Worm (Caenorhabditis elegans) whole organism, early embryonic: ENCODE measurements around the gene F15A4.2.

Source experiments
- B0310.2 ChIP-seq: sonication (generic microtip); optimal IDR thresholded peaks from 2 replicates; lab custom pipeline; 2016; ENCODE audit warnings: mild to moderate bottlenecking, missing genetic modification characterization, missing compliant biosample characterization
- ama-1 ChIP-seq: fragments of 150-350 bp; optimal IDR thresholded peaks from 2 replicates; lab custom pipeline; 2014
- ceh-13 ChIP-seq: fragments of 200-800 bp; sonication (Bioruptor generic); optimal IDR thresholded peaks from 2 replicates; lab custom pipeline; 2018; ENCODE audit warnings: mild to moderate bottlenecking, missing genetic modification characterization, missing compliant biosample characterization
- ceh-36 ChIP-seq: sonication (generic microtip); optimal IDR thresholded peaks from 2 replicates; lab custom pipeline; 2016; ENCODE audit warnings: missing genetic modification characterization, inconsistent platforms, missing compliant biosample characterization
- ets-7 ChIP-seq: sonication (generic microtip); optimal IDR thresholded peaks from 2 replicates; lab custom pipeline; 2016; ENCODE audit warnings: missing genotype, missing genetic modification characterization, missing compliant biosample characterization
- flt-1 ChIP-seq: fragments of 200-800 bp; sonication (Bioruptor generic); IDR thresholded peaks from 2 replicates; pipeline ENCODE4 v1.3.6; 2022; ENCODE audit warnings: missing genetic modification characterization, missing compliant biosample characterization
- hmbx-1 ChIP-seq: sonication (generic microtip); optimal IDR thresholded peaks from 2 replicates; lab custom pipeline; 2016; ENCODE audit warnings: mild to moderate bottlenecking, missing genetic modification characterization, missing compliant biosample characterization
- hnd-1 ChIP-seq: sonication (generic microtip); optimal IDR thresholded peaks from 2 replicates; lab custom pipeline; 2016; ENCODE audit warnings: missing genetic modification characterization, missing compliant biosample characterization
- pes-1 ChIP-seq: fragments of 200-800 bp; sonication (Bioruptor generic); IDR thresholded peaks from 2 replicates; pipeline ENCODE4 v1.3.6; 2022; ENCODE audit warnings: missing genetic modification reagents, missing genetic modification characterization, missing compliant biosample characterization
- scrt-1 ChIP-seq: fragments of 200-800 bp; sonication (Bioruptor generic); IDR thresholded peaks from 2 replicates; pipeline ENCODE4 v1.3.6; 2022; ENCODE audit warnings: missing genetic modification characterization, missing compliant biosample characterization
- sea-1 ChIP-seq: fragments of 200-800 bp; sonication (Bioruptor generic); conservative IDR thresholded peaks from 2 replicates; pipeline ENCODE4 v1.3.6; 2022; ENCODE audit warnings: missing genetic modification characterization, missing compliant biosample characterization
- tbx-11 ChIP-seq: fragments of 200-800 bp; sonication (Bioruptor generic); IDR thresholded peaks from 2 replicates; pipeline ENCODE4 v1.3.6; 2022; ENCODE audit warnings: missing genetic modification characterization, missing compliant biosample characterization
- tbx-37 ChIP-seq: fragments of 200-800 bp; sonication (Bioruptor generic); conservative IDR thresholded peaks from 2 replicates; pipeline ENCODE4 v1.3.6; 2022; ENCODE audit warnings: missing genetic modification reagents, missing genetic modification characterization, missing compliant biosample characterization
- tra-4 ChIP-seq: sonication (generic microtip); optimal IDR thresholded peaks from 2 replicates; lab custom pipeline; 2017; ENCODE audit warnings: missing genetic modification characterization, missing compliant biosample characterization

ce11 chrII:12448241-12448640 lies 14.1 kb upstream of the F15A4.2 start, which contains the start of gene srh-27:
- no peak for TF ChIP-seq sea-1 (GFP tag; lab: Robert Waterston, UW)
- TF ChIP-seq ceh-36 (tag; lab: Kevin White, UChicago): no peak
- TF ChIP-seq tbx-37 (GFP tag; lab: Robert Waterston, UW): no peak
- no peak for TF ChIP-seq pes-1 (GFP tag; lab: Robert Waterston, UW)
- no peak for TF ChIP-seq B0310.2 (tag; lab: Kevin White, UChicago)
- no peak for TF ChIP-seq tbx-11 (GFP tag; lab: Robert Waterston, UW)
- no peak for TF ChIP-seq hmbx-1 (tag; lab: Kevin White, UChicago)
- TF ChIP-seq ama-1 (lab: Kevin White, UChicago): no peak
- TF ChIP-seq flt-1: no peak
- TF ChIP-seq ceh-13 (GFP tag; lab: Kevin White, UChicago): no peak
- no peak for TF ChIP-seq scrt-1
- no peak for TF ChIP-seq ets-7
- no peak for TF ChIP-seq hnd-1 (tag; lab: Kevin White, UChicago)
- TF ChIP-seq tra-4: no peak
